Worm (Caenorhabditis elegans): Measurements from ENCODE around the gene M110.10.

DNA sequence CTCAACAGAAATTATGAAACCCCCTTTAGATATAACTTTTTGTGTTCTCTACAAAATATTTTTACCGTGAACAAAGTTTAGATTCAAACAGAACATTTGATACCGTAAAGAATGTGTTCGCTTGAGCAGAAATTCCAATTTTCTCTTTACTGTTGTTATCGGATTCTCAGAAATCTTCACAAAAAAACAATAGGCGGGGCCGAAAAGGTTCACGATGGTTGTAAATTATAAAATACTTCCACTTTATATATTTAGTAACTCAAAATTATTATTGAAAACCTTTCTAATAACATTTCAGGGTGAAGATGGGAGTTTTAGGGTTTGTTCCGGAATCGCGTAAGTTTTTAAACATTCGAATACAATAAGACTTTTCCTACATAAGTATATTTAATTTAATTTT is 23.9 kb upstream of the M110.10 start, which contains the start of gene nlp-5:
- TF ChIP-seq Y79H2A.3 (GFP tag; conservative IDR thresholded peaks at IDR 0.05) (no peak), ama-1 (optimal IDR thresholded peaks at IDR 0.05) (no peak), ama-1 (GFP tag; optimal IDR thresholded peaks at IDR 0.05) (no peak), F57C9.4 (tag; optimal IDR thresholded peaks at IDR 0.05) (no peak), F10E7.11 (tag; optimal IDR thresholded peaks at IDR 0.05) (no peak), chd-7 (tag; optimal IDR thresholded peaks at IDR 0.05) (no peak), attf-5 (GFP tag; optimal IDR thresholded peaks at IDR 0.05) (no peak), cebp-1 (GFP tag; IDR thresholded peaks at IDR 0.05) (no peak), cebp-1 (tag; optimal IDR thresholded peaks at IDR 0.05) (no peak), ceh-100 (GFP tag; IDR thresholded peaks at IDR 0.05) (no peak), efl-1 (GFP tag; optimal IDR thresholded peaks at IDR 0.05) (no peak), ceh-91 (GFP tag; IDR thresholded peaks at IDR 0.05) (no peak), unc-62 (GFP tag; optimal IDR thresholded peaks at IDR 0.05) (no peak), zim-3 (tag; optimal IDR thresholded peaks at IDR 0.05) (no peak)

Measured in whole organism, young adult.